Worm (Caenorhabditis elegans) whole organism, L4 larva: Measurements from ENCODE around the gene mltn-9.

Experiments
- ceh-62 ChIP-seq: sonication (generic microtip); optimal IDR thresholded peaks from 2 replicates; lab custom pipeline; 2017; ENCODE audit warnings: missing biosample characterization, missing genetic modification characterization
- daf-19 ChIP-seq: fragments of 200-800 bp; sonication (Bioruptor generic); conservative IDR thresholded peaks from 2 replicates; pipeline ENCODE4 v1.3.6; 2022; ENCODE audit warnings: missing genetic modification characterization, missing compliant biosample characterization
- lin-13 ChIP-seq: fragments of 150-350 bp; optimal IDR thresholded peaks from 2 replicates; lab custom pipeline; 2014; ENCODE audit warnings: missing biosample characterization, missing genetic modification reagents, missing genetic modification characterization
- lin-15B ChIP-seq: fragments of 150-350 bp; sonication (generic microtip); optimal IDR thresholded peaks from 3 replicates; lab custom pipeline; 2014; ENCODE audit warnings: missing biosample characterization, missing genetic modification characterization
- nhr-11 ChIP-seq: fragments of 150-350 bp; optimal IDR thresholded peaks from 2 replicates; lab custom pipeline; 2014; ENCODE audit warnings: missing biosample characterization, missing genetic modification characterization
- nhr-25 ChIP-seq: sonication (generic microtip); optimal IDR thresholded peaks from 2 replicates; lab custom pipeline; 2017; ENCODE audit warnings: missing genetic modification characterization, mild to moderate bottlenecking, missing compliant biosample characterization, antibody characterized with exemption, moderate library complexity, borderline replicate concordance; ENCODE audit not compliant: insufficient read depth

- TF ChIP-seq nhr-11 (tag; lab: Kevin White, UChicago) (no peak), lin-13 (no peak), daf-19 (GFP tag; lab: Robert Waterston, UW) (no peak), ceh-62 (tag; lab: Kevin White, UChicago) (no peak), lin-15B (tag; lab: Kevin White, UChicago) (no peak), nhr-25 (tag; lab: Kevin White, UChicago) (no peak)
These were observed 567 bp downstream of the mltn-9 start for ce11 chrII:14616402-14616801.
